Worm (Caenorhabditis elegans): ENCODE results near the gene acr-3.

Gene acr-3

ce11 chrX:6742011-6742683 lies 32.8 kb downstream of the acr-3 start, which contains the start of gene mdl-1 (continued):
- TF ChIP-seq tlp-1 (tag; optimal IDR thresholded peaks at IDR 0.05), result no peak
- TF ChIP-seq ceh-90 (tag; optimal IDR thresholded peaks at IDR 0.05), result no peak
- no peak for TF ChIP-seq aha-1 (tag; optimal IDR thresholded peaks at IDR 0.05)
- TF ChIP-seq pax-3 (tag; optimal IDR thresholded peaks at IDR 0.05), result peak; percentile 68
- TF ChIP-seq sptf-1 (tag; optimal IDR thresholded peaks at IDR 0.05), result no peak
- TF ChIP-seq mef-2 (tag; optimal IDR thresholded peaks at IDR 0.05), result peak; percentile 65
- TF ChIP-seq C04F5.9 (tag; optimal IDR thresholded peaks at IDR 0.05), result no peak
- TF ChIP-seq pqm-1 (tag; optimal IDR thresholded peaks at IDR 0.05), result peak; percentile 51
- peak; percentile 84 for TF ChIP-seq fkh-10 (GFP tag; optimal IDR thresholded peaks at IDR 0.05)
- no peak for TF ChIP-seq ceh-63 (GFP tag; optimal IDR thresholded peaks at IDR 0.05)
- TF ChIP-seq pag-3 (tag; optimal IDR thresholded peaks at IDR 0.05; ENCODE audit: borderline replicate concordance, insufficient read depth), result no peak
- no peak for TF ChIP-seq aly-2 (tag; optimal IDR thresholded peaks at IDR 0.05)
- TF ChIP-seq lsy-2 (tag; optimal IDR thresholded peaks at IDR 0.05), result peak; percentile 77 to 87
- peak; percentile 69 for TF ChIP-seq nhr-90 (tag; optimal IDR thresholded peaks at IDR 0.05; ENCODE audit: poor library complexity)
- peak; percentile 45 for TF ChIP-seq sox-4 (tag; optimal IDR thresholded peaks at IDR 0.05)
- TF ChIP-seq hlh-4 (tag; optimal IDR thresholded peaks at IDR 0.05), result no peak
- TF ChIP-seq nhr-12 (tag; optimal IDR thresholded peaks at IDR 0.05), result no peak
- no peak for TF ChIP-seq hlh-17 (GFP tag; optimal IDR thresholded peaks at IDR 0.05; ENCODE audit: borderline replicate concordance)
- peak; percentile 84 for TF ChIP-seq grh-1 (GFP tag; IDR thresholded peaks at IDR 0.05)
- TF ChIP-seq nhr-28 (tag; optimal IDR thresholded peaks at IDR 0.05), result no peak
- peak; percentile 76 for TF ChIP-seq unc-130 (tag; optimal IDR thresholded peaks at IDR 0.05)
- TF ChIP-seq unc-30 (tag; optimal IDR thresholded peaks at IDR 0.05), result no peak
- TF ChIP-seq mep-1 (tag; optimal IDR thresholded peaks at IDR 0.05), result peak; percentile 71
- no peak for TF ChIP-seq C34B4.2 (tag; optimal IDR thresholded peaks at IDR 0.05)
- TF ChIP-seq ama-1 (optimal IDR thresholded peaks at IDR 0.05), result peak; percentile 94
- peak; percentile 89 for TF ChIP-seq fkh-8 (tag; optimal IDR thresholded peaks at IDR 0.05)
- no peak for TF ChIP-seq ets-5 (GFP tag; IDR thresholded peaks at IDR 0.05)
- TF ChIP-seq lin-15B (tag; optimal IDR thresholded peaks at IDR 0.05), result no peak
- peak; percentile 86 for TF ChIP-seq nhr-47 (tag; optimal IDR thresholded peaks at IDR 0.05)
- peak; percentile 90 for TF ChIP-seq ztf-4 (tag; optimal IDR thresholded peaks at IDR 0.05)
- TF ChIP-seq mdl-1 (tag; optimal IDR thresholded peaks at IDR 0.05), result peak in 1 of 2 experiments; percentile 100
- peak; percentile 58 for TF ChIP-seq nhr-11 (tag; optimal IDR thresholded peaks at IDR 0.05)
- peak; percentile 70 for TF ChIP-seq dsc-1 (tag; optimal IDR thresholded peaks at IDR 0.05)
- TF ChIP-seq swsn-7 (tag; optimal IDR thresholded peaks at IDR 0.05), result peak; percentile 76
- no peak for TF ChIP-seq alr-1 (tag; optimal IDR thresholded peaks at IDR 0.05; ENCODE audit: borderline replicate concordance)
- peak; percentile 49 for TF ChIP-seq zip-4 (GFP tag; optimal IDR thresholded peaks at IDR 0.05)
- peak; percentile 12 to 35 (median 32) for TF ChIP-seq dpl-1 (GFP tag; optimal IDR thresholded peaks at IDR 0.05)
- TF ChIP-seq efl-3 (GFP tag; optimal IDR thresholded peaks at IDR 0.05), result peak; percentile 43
- TF ChIP-seq C16A3.4 (tag; optimal IDR thresholded peaks at IDR 0.05), result peak; percentile 64
- peak; percentile 92 for TF ChIP-seq skn-1 (tag; optimal IDR thresholded peaks at IDR 0.05)
- TF ChIP-seq egl-27 (tag; optimal IDR thresholded peaks at IDR 0.05), result peak; percentile 89 to 91
- peak; percentile 70 for TF ChIP-seq xbp-1 (tag; optimal IDR thresholded peaks at IDR 0.05)
- TF ChIP-seq jun-1 (tag; optimal IDR thresholded peaks at IDR 0.05), result peak; percentile 94
- peak; percentile 42 for TF ChIP-seq vab-15 (tag; optimal IDR thresholded peaks at IDR 0.05)
- TF ChIP-seq unc-86 (tag; optimal IDR thresholded peaks at IDR 0.05), result peak; percentile 77
- TF ChIP-seq snu-23 (GFP tag; optimal IDR thresholded peaks at IDR 0.05), result peak; percentile 77
- TF ChIP-seq elt-3 (tag; optimal IDR thresholded peaks at IDR 0.05), result peak in 4 of 6 experiments; percentile 5 to 85 (median 56)
- no peak for TF ChIP-seq zag-1 (tag; optimal IDR thresholded peaks at IDR 0.05)
- TF ChIP-seq nhr-77 (tag; optimal IDR thresholded peaks at IDR 0.05), result peak; percentile 87
- peak; percentile 56 for TF ChIP-seq lin-39 (tag; optimal IDR thresholded peaks at IDR 0.05)
- TF ChIP-seq blmp-1 (tag; optimal IDR thresholded peaks at IDR 0.05), result peak; percentile 42
- TF ChIP-seq ces-1 (GFP tag; optimal IDR thresholded peaks at IDR 0.05), result no peak

Measured in whole organism, L1 larva.